Worm (Caenorhabditis elegans) whole organism, L1 larva: ENCODE data around the gene C03C10.2.

Experiments used
- C04F5.9 ChIP-seq: sonication (generic microtip); optimal IDR thresholded peaks from 2 replicates; lab custom pipeline; 2016; ENCODE audit warnings: missing genetic modification characterization, missing compliant biosample characterization
- C16A3.4 ChIP-seq: fragments of 150-350 bp; optimal IDR thresholded peaks from 2 replicates; lab custom pipeline; 2014; ENCODE audit warnings: missing biosample characterization, missing genetic modification characterization
- F16B12.6 ChIP-seq: fragments of 150-350 bp; optimal IDR thresholded peaks from 2 replicates; lab custom pipeline; 2014; ENCODE audit warnings: missing biosample characterization, missing genetic modification characterization
- blmp-1 ChIP-seq: fragments of 150-350 bp; optimal IDR thresholded peaks from 2 replicates; lab custom pipeline; 2014; ENCODE audit warnings: missing biosample characterization, missing genetic modification characterization
- ceh-88 ChIP-seq: fragments of 200-800 bp; sonication (Bioruptor generic); IDR thresholded peaks from 2 replicates; pipeline ENCODE4 v1.3.6; 2022; ENCODE audit warnings: missing genetic modification characterization, missing compliant biosample characterization
- dpl-1 ChIP-seq, 3 experiments: fragments of 150-350 bp in 2 of 3; sonication (generic microtip) in 1 of 3; optimal IDR thresholded peaks; 2 replicates each; lab custom pipeline; 2014 to 2017; ENCODE audit warnings: missing biosample characterization in 3 of 3, missing genetic modification characterization in 3 of 3, missing genetic modification reagents in 3 of 3
- efl-1 ChIP-seq, 4 experiments: fragments of 150-350 bp; optimal IDR thresholded peaks in 3 of 4; peaks in 1 of 4; 1 replicate in 1 of 4; 2 replicates in 3 of 4; lab custom pipeline; 2014; ENCODE audit warnings: missing biosample characterization in 2 of 4, missing genetic modification characterization in 2 of 4, missing genetic modification reagents in 2 of 4
- efl-3 ChIP-seq: fragments of 200-800 bp; sonication (Bioruptor generic); optimal IDR thresholded peaks from 2 replicates; lab custom pipeline; 2018; ENCODE audit warnings: mild to moderate bottlenecking, missing genetic modification characterization, missing compliant biosample characterization
- egl-13 ChIP-seq: sonication (generic microtip); optimal IDR thresholded peaks from 2 replicates; lab custom pipeline; 2016; ENCODE audit warnings: missing genotype, missing genetic modification reagents, missing genetic modification characterization, missing compliant biosample characterization
- egl-27 ChIP-seq, 2 experiments: fragments of 150-350 bp in 1 of 2; sonication (generic microtip); optimal IDR thresholded peaks; 3 replicates each; lab custom pipeline; 2017 to 2018; ENCODE audit warnings: missing biosample characterization in 2 of 2, missing genetic modification characterization in 2 of 2, missing genetic modification reagents in 2 of 2
- elt-2 ChIP-seq: sonication (generic microtip); optimal IDR thresholded peaks from 2 replicates; lab custom pipeline; 2016; ENCODE audit warnings: missing genetic modification characterization, mild to moderate bottlenecking, inconsistent platforms, missing compliant biosample characterization, missing genetic modification reagents
- ets-5 ChIP-seq: fragments of 200-800 bp; sonication (Bioruptor generic); IDR thresholded peaks from 2 replicates; pipeline ENCODE4 v1.3.6; 2022; ENCODE audit warnings: missing genetic modification characterization, missing compliant biosample characterization
- fkh-10 ChIP-seq: sonication (generic microtip); optimal IDR thresholded peaks from 2 replicates; lab custom pipeline; 2017; ENCODE audit warnings: missing biosample characterization, missing genetic modification reagents, missing genetic modification characterization
- fkh-8 ChIP-seq: sonication (generic microtip); optimal IDR thresholded peaks from 2 replicates; lab custom pipeline; 2016; ENCODE audit warnings: mild to moderate bottlenecking, missing genetic modification characterization, missing compliant biosample characterization
- grh-1 ChIP-seq: fragments of 200-800 bp; sonication (Bioruptor generic); IDR thresholded peaks from 2 replicates; pipeline ENCODE4 v1.3.6; 2022; ENCODE audit warnings: missing genetic modification reagents, missing genetic modification characterization, missing compliant biosample characterization
- hpl-2 ChIP-seq: fragments of 150-350 bp; optimal IDR thresholded peaks from 2 replicates; lab custom pipeline; 2014; ENCODE audit warnings: missing biosample characterization, missing genetic modification reagents, missing genetic modification characterization
- isw-1 ChIP-seq: fragments of 200-800 bp; sonication (Bioruptor generic); IDR thresholded peaks from 2 replicates; pipeline ENCODE4 v1.3.6; 2022; ENCODE audit warnings: missing genetic modification characterization, missing compliant biosample characterization
- jun-1 ChIP-seq: fragments of 150-350 bp; optimal IDR thresholded peaks from 2 replicates; lab custom pipeline; 2014; ENCODE audit warnings: missing biosample characterization, missing genetic modification reagents, missing genetic modification characterization
- lin-13 ChIP-seq: fragments of 150-350 bp; optimal IDR thresholded peaks from 2 replicates; lab custom pipeline; 2014; ENCODE audit warnings: missing biosample characterization, missing genetic modification reagents, missing genetic modification characterization
- lin-14 ChIP-seq: fragments of 200-800 bp; sonication (Bioruptor generic); optimal IDR thresholded peaks from 2 replicates; lab custom pipeline; 2018; ENCODE audit warnings: mild to moderate bottlenecking, missing genetic modification characterization, moderate library complexity, missing compliant biosample characterization
- lin-15B ChIP-seq: fragments of 150-350 bp; sonication (generic microtip); optimal IDR thresholded peaks from 3 replicates; lab custom pipeline; 2014; ENCODE audit warnings: missing biosample characterization, missing genetic modification characterization
- lin-35 ChIP-seq, 2 experiments: fragments of 150-350 bp; optimal IDR thresholded peaks; 2 replicates each; lab custom pipeline; 2014; ENCODE audit warnings: missing biosample characterization in 2 of 2, missing genetic modification characterization in 2 of 2, missing genetic modification reagents in 2 of 2
- lin-39 ChIP-seq: fragments of 150-350 bp; optimal IDR thresholded peaks from 2 replicates; lab custom pipeline; 2014; ENCODE audit warnings: missing biosample characterization, missing genetic modification reagents, missing genetic modification characterization
- mdl-1 ChIP-seq, 2 experiments: fragments of 150-350 bp; optimal IDR thresholded peaks; 2 replicates each; lab custom pipeline; 2014 to 2017; ENCODE audit warnings: missing biosample characterization in 2 of 2, missing genetic modification characterization in 2 of 2, inconsistent platforms in 1 of 2
- nhr-12 ChIP-seq: sonication (generic microtip); optimal IDR thresholded peaks from 2 replicates; lab custom pipeline; 2017; ENCODE audit warnings: missing biosample characterization, missing genetic modification characterization
- nhr-19 ChIP-seq: fragments of 200-800 bp; sonication (Bioruptor generic); conservative IDR thresholded peaks from 2 replicates; pipeline ENCODE4 v1.3.6; 2022; ENCODE audit warnings: missing genetic modification characterization, missing compliant biosample characterization
- nhr-20 ChIP-seq: sonication (generic microtip); optimal IDR thresholded peaks from 2 replicates; lab custom pipeline; 2016; ENCODE audit warnings: mild to moderate bottlenecking, missing genetic modification characterization, missing compliant biosample characterization
- nhr-71 ChIP-seq: sonication (generic microtip); optimal IDR thresholded peaks from 2 replicates; lab custom pipeline; 2016; ENCODE audit warnings: mild to moderate bottlenecking, missing genetic modification characterization, moderate library complexity, missing compliant biosample characterization
- nhr-84 ChIP-seq: sonication (generic microtip); optimal IDR thresholded peaks from 2 replicates; lab custom pipeline; 2017; ENCODE audit warnings: missing biosample characterization, missing genetic modification characterization
- nhr-85 ChIP-seq: sonication (generic microtip); peaks from one replicate; lab custom pipeline; 2016; ENCODE audit warnings: missing genetic modification characterization, inconsistent platforms, missing compliant biosample characterization
- pag-3 ChIP-seq: sonication (generic microtip); optimal IDR thresholded peaks from 2 replicates; lab custom pipeline; 2017; ENCODE audit warnings: missing genetic modification characterization, mild to moderate bottlenecking, missing compliant biosample characterization, antibody characterized with exemption, borderline replicate concordance; ENCODE audit not compliant: insufficient read depth
- pax-3 ChIP-seq: fragments of 200-800 bp; sonication (Bioruptor generic); optimal IDR thresholded peaks from 2 replicates; lab custom pipeline; 2018; ENCODE audit warnings: mild to moderate bottlenecking, missing genetic modification characterization, moderate library complexity, missing compliant biosample characterization
- pqm-1 ChIP-seq: sonication (generic microtip); optimal IDR thresholded peaks from 3 replicates; lab custom pipeline; 2017; ENCODE audit warnings: missing biosample characterization, missing genetic modification characterization
- skn-1 ChIP-seq: fragments of 150-350 bp; optimal IDR thresholded peaks from 2 replicates; lab custom pipeline; 2014; ENCODE audit warnings: missing biosample characterization, missing genetic modification characterization
- snu-23 ChIP-seq: sonication (generic microtip); optimal IDR thresholded peaks from 2 replicates; lab custom pipeline; 2016; ENCODE audit warnings: missing genetic modification characterization, missing compliant biosample characterization
- sox-4 ChIP-seq: sonication (generic microtip); optimal IDR thresholded peaks from 2 replicates; lab custom pipeline; 2016; ENCODE audit warnings: missing genetic modification characterization, missing compliant biosample characterization
- sptf-1 ChIP-seq: fragments of 150-350 bp; optimal IDR thresholded peaks from 2 replicates; lab custom pipeline; 2014; ENCODE audit warnings: missing biosample characterization, missing genetic modification characterization
- sup-37 ChIP-seq: fragments of 200-800 bp; sonication (Bioruptor generic); optimal IDR thresholded peaks from 2 replicates; lab custom pipeline; 2018; ENCODE audit warnings: mild to moderate bottlenecking, missing genetic modification characterization, missing compliant biosample characterization
- swsn-7 ChIP-seq: sonication (generic microtip); optimal IDR thresholded peaks from 2 replicates; lab custom pipeline; 2016; ENCODE audit warnings: missing genetic modification characterization, missing compliant biosample characterization
- tbx-2 ChIP-seq: sonication (generic microtip); optimal IDR thresholded peaks from 2 replicates; lab custom pipeline; 2016; ENCODE audit warnings: missing genetic modification characterization, missing compliant biosample characterization
- unc-130 ChIP-seq: fragments of 150-350 bp; optimal IDR thresholded peaks from 2 replicates; lab custom pipeline; 2017; ENCODE audit warnings: missing biosample characterization, missing genetic modification characterization, inconsistent platforms
- unc-30 ChIP-seq: sonication (generic microtip); optimal IDR thresholded peaks from 2 replicates; lab custom pipeline; 2017; ENCODE audit warnings: missing biosample characterization, missing genetic modification characterization
- unc-62 ChIP-seq: fragments of 150-350 bp; optimal IDR thresholded peaks from 2 replicates; lab custom pipeline; 2014; ENCODE audit warnings: missing biosample characterization, missing genetic modification reagents, missing genetic modification characterization
- unc-86 ChIP-seq: sonication (generic microtip); optimal IDR thresholded peaks from 2 replicates; lab custom pipeline; 2016; ENCODE audit warnings: missing genetic modification characterization, missing compliant biosample characterization
- vab-15 ChIP-seq: sonication (generic microtip); optimal IDR thresholded peaks from 2 replicates; lab custom pipeline; 2017; ENCODE audit warnings: missing genotype, mild to moderate bottlenecking, missing genetic modification characterization, missing compliant biosample characterization
- xbp-1 ChIP-seq: sonication (generic microtip); optimal IDR thresholded peaks from 2 replicates; lab custom pipeline; 2016; ENCODE audit warnings: missing genetic modification characterization, missing compliant biosample characterization
- zag-1 ChIP-seq: fragments of 150-350 bp; optimal IDR thresholded peaks from 2 replicates; lab custom pipeline; 2014; ENCODE audit warnings: missing biosample characterization, missing genetic modification characterization
- zip-4 ChIP-seq: fragments of 200-800 bp; sonication (Bioruptor generic); optimal IDR thresholded peaks from 2 replicates; lab custom pipeline; 2018; ENCODE audit warnings: mild to moderate bottlenecking, missing genetic modification characterization, moderate library complexity, missing compliant biosample characterization
- ztf-4 ChIP-seq: fragments of 150-350 bp; optimal IDR thresholded peaks from 2 replicates; lab custom pipeline; 2014; ENCODE audit warnings: missing biosample characterization, missing genetic modification characterization

Gene C03C10.2

DNA sequence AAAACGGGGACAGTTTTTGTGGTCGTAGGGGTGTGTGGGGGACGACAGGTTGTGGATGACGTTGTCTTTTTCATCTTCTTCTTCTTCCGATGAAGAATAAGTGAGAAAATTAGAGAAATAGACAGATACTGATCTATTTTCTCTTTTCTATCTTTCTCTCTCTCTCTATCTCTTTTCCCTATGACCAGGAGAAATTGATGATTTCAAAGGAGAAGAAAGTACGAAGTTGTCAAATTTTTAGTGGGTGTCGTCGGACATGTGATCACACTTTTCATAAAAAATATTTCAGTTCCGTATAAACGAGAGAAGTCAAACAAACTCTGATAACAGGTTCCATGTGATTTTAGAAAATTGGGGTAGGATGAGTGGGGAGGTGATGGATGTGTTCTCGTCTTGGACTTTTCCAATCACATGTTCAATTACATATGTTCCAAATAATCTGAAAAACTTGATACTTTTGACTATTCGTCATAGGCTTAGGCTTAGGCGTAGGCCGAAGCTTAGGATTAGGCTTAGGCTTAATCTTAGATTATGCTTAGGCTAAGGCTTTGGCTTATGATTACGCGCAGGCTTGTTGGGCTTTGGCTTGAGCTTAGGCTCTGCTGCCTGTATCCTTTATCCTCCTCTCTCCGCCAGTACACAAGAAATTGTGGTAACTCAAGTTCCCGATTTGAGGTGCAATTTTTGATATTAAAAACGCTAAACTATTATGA, 9.2 kb downstream of the C03C10.2 start (continued):
- TF ChIP-seq sox-4 (tag; lab: Kevin White, UChicago): no peak
- TF ChIP-seq jun-1 (tag; lab: Kevin White, UChicago): peak; percentile 30
- peak; percentile 88 for TF ChIP-seq nhr-20 (tag; lab: Kevin White, UChicago)
- peak; percentile 44 to 69 for TF ChIP-seq lin-35 (GFP tag; optimal IDR thresholded peaks at IDR 0.05; lab: Kevin White, UChicago)
- TF ChIP-seq swsn-7: peak; percentile 21
- no peak for TF ChIP-seq zag-1 (tag; lab: Kevin White, UChicago)
- peak; percentile 46 for TF ChIP-seq unc-130
- TF ChIP-seq ceh-88 (GFP tag; lab: Robert Waterston, UW): no peak

DNA sequence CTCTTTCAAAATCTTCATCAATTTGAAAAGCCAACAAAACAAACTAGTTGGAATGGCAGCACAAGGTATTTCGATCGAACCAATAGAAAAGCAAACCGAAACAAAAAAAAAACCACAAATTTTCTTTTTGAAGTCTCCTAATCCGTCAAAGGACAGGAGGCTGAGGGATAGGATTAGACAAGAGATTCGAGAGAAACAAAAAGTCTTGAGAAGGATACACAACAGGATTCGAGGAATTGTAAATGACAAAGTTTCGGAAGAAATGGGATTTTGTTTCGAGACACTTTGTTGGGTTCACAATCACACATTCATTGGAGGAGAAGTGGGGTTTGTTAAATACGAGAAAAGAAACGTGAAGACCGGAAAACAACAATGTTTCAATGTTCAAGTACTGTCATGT, 10.1 kb downstream of the C03C10.2 start:
- TF ChIP-seq efl-1 (optimal IDR thresholded peaks at IDR 0.05; lab: Kevin White, UChicago): no peak
- TF ChIP-seq efl-1 (GFP tag; optimal IDR thresholded peaks at IDR 0.05 in 1 of 2; lab: Kevin White, UChicago): peak in 1 of 2 experiments; percentile 85
- TF ChIP-seq lin-15B (tag; lab: Kevin White, UChicago): no peak
- TF ChIP-seq C16A3.4: no peak
- TF ChIP-seq lin-35 (GFP tag; optimal IDR thresholded peaks at IDR 0.05; lab: Kevin White, UChicago): no peak
- no peak for TF ChIP-seq vab-15 (tag; lab: Kevin White, UChicago)
- no peak for TF ChIP-seq unc-130
- TF ChIP-seq egl-13 (tag; lab: Kevin White, UChicago): no peak
- no peak for TF ChIP-seq sup-37 (GFP tag; lab: Kevin White, UChicago)
- TF ChIP-seq fkh-10 (GFP tag; lab: Kevin White, UChicago): no peak
- TF ChIP-seq swsn-7: no peak
- TF ChIP-seq nhr-85 (tag; lab: Kevin White, UChicago): peak; percentile 77
- no peak for TF ChIP-seq sptf-1 (tag; lab: Kevin White, UChicago)
- TF ChIP-seq blmp-1 (tag; lab: Kevin White, UChicago): peak; percentile 72
- no peak for TF ChIP-seq tbx-2 (tag; lab: Kevin White, UChicago)
- no peak for TF ChIP-seq isw-1 (GFP tag; lab: Robert Waterston, UW)
- TF ChIP-seq nhr-71 (tag; lab: Kevin White, UChicago): peak; percentile 0
- TF ChIP-seq pag-3 (tag; lab: Kevin White, UChicago): no peak
- TF ChIP-seq lin-39 (tag; lab: Kevin White, UChicago): no peak
- no peak for TF ChIP-seq hpl-2 (GFP tag; lab: Kevin White, UChicago)
- TF ChIP-seq jun-1 (tag; lab: Kevin White, UChicago): no peak
- no peak for TF ChIP-seq nhr-12 (tag; lab: Kevin White, UChicago)
- no peak for TF ChIP-seq ets-5 (GFP tag; lab: Robert Waterston, UW)
- TF ChIP-seq fkh-8 (tag; lab: Kevin White, UChicago): no peak
- TF ChIP-seq unc-30 (tag; lab: Kevin White, UChicago): no peak
- no peak for TF ChIP-seq nhr-84 (tag; lab: Kevin White, UChicago)
- peak; percentile 30 for TF ChIP-seq unc-86
- TF ChIP-seq mdl-1 (tag; optimal IDR thresholded peaks at IDR 0.05; lab: Kevin White, UChicago): no peak
- no peak for TF ChIP-seq zip-4 (GFP tag; lab: Kevin White, UChicago)
- no peak for TF ChIP-seq unc-62 (GFP tag; lab: Kevin White, UChicago)
- TF ChIP-seq F16B12.6: no peak
- no peak for TF ChIP-seq skn-1 (tag; lab: Kevin White, UChicago)
- TF ChIP-seq egl-27 (tag; optimal IDR thresholded peaks at IDR 0.05; lab: Kevin White, UChicago): no peak
- TF ChIP-seq C04F5.9: no peak
- no peak for TF ChIP-seq ztf-4 (tag; lab: Kevin White, UChicago)
- peak in 1 of 3 experiments; percentile 1 for TF ChIP-seq dpl-1 (GFP tag; optimal IDR thresholded peaks at IDR 0.05; lab: Kevin White, UChicago)
- TF ChIP-seq elt-2 (tag; lab: Kevin White, UChicago): no peak
- no peak for TF ChIP-seq snu-23 (GFP tag; lab: Kevin White, UChicago)
- no peak for TF ChIP-seq efl-3 (GFP tag; lab: Kevin White, UChicago)
- TF ChIP-seq pax-3 (tag; lab: Kevin White, UChicago): no peak
- TF ChIP-seq lin-13: no peak
- TF ChIP-seq pqm-1 (tag; lab: Kevin White, UChicago): no peak
- peak; percentile 42 for TF ChIP-seq lin-14 (GFP tag; lab: Kevin White, UChicago)
- no peak for TF ChIP-seq nhr-19 (GFP tag; lab: Robert Waterston, UW)
- TF ChIP-seq nhr-20 (tag; lab: Kevin White, UChicago): no peak
- TF ChIP-seq grh-1: no peak
- no peak for TF ChIP-seq xbp-1 (tag; lab: Kevin White, UChicago)
